Worm (Caenorhabditis elegans): ENCODE results near the gene C17C3.1.

DNA sequence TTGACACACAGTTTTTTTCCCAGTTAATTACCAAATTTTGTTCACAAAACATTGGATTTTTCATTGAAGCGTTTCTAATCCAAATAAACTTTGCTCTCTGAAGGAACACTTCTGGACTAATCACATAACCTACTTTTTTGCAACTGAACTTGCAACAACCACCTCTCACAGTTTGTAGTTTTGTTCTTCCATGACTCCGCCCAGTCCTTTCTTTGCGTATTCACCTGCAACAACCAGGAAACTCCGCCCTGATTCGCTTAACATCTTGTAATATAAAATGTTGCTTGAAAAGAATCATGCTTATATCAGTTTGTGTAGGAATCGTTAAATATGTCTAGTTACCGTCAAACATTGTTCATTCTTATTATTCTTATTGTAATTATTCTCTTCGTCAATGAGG, 13.9 kb upstream of the C17C3.1 start, which contains the start of gene ins-11:
- no peak for TF ChIP-seq sea-1 (GFP tag; conservative IDR thresholded peaks at IDR 0.05)
- TF ChIP-seq flt-1 (GFP tag; IDR thresholded peaks at IDR 0.05): no peak
- TF ChIP-seq ama-1 (optimal IDR thresholded peaks at IDR 0.05): no peak
- TF ChIP-seq F13C5.2 (tag; optimal IDR thresholded peaks at IDR 0.05): no peak
- TF ChIP-seq B0310.2 (tag; optimal IDR thresholded peaks at IDR 0.05): no peak
- no peak for TF ChIP-seq ets-7 (tag; optimal IDR thresholded peaks at IDR 0.05)

Measured in whole organism, early embryonic.